Fruit fly (Drosophila melanogaster) whole organism, wandering third instar larva: ENCODE data around the gene CG43902.

ENCODE experiments used
- Abd-B ChIP-seq: fragments of >200 bp; optimal IDR thresholded peaks from 2 replicates; lab custom pipeline; 2017; ENCODE audit warnings: missing biosample characterization, missing genetic modification characterization
- CG32264 ChIP-seq: fragments of 200-800 bp; sonication (Bioruptor generic); optimal IDR thresholded peaks from 2 replicates; lab custom pipeline; 2016; ENCODE audit warnings: missing biosample characterization, missing genetic modification characterization
- CG9705 ChIP-seq: fragments of 200-800 bp; sonication (Bioruptor generic); optimal IDR thresholded peaks from 2 replicates; lab custom pipeline; 2018; ENCODE audit warnings: missing biosample characterization, mild to moderate bottlenecking, missing genetic modification characterization
- CrebA ChIP-seq: fragments of 200-800 bp; sonication (Bioruptor generic); optimal IDR thresholded peaks from 2 replicates; lab custom pipeline; 2016; ENCODE audit warnings: missing biosample characterization, mild to moderate bottlenecking, missing genetic modification characterization, borderline replicate concordance
- Dfd ChIP-seq: fragments of >200 bp; optimal IDR thresholded peaks from 2 replicates; lab custom pipeline; 2017; ENCODE audit warnings: missing biosample characterization, missing genetic modification characterization
- Dif ChIP-seq: fragments of 200-275, 200-300 bp; sonication (Bioruptor generic); optimal IDR thresholded peaks from 2 replicates; lab custom pipeline; 2018; ENCODE audit warnings: missing biosample characterization, missing genetic modification characterization; ENCODE audit not compliant: partially characterized antibody
- Jra ChIP-seq: sonication (Bioruptor generic); optimal IDR thresholded peaks from 2 replicates; lab custom pipeline; 2016; ENCODE audit warnings: missing biosample characterization, missing genetic modification characterization
- Mio ChIP-seq: sonication (Bioruptor generic); optimal IDR thresholded peaks from 2 replicates; lab custom pipeline; 2016; ENCODE audit warnings: missing biosample characterization, missing genetic modification characterization
- N ChIP-seq: fragments of >200 bp; optimal IDR thresholded peaks from 2 replicates; lab custom pipeline; 2018; ENCODE audit warnings: missing biosample characterization, missing external identifiers, missing genetic modification characterization
- OdsH ChIP-seq: fragments of 200-800 bp; sonication (Bioruptor generic); optimal IDR thresholded peaks from 2 replicates; lab custom pipeline; 2016; ENCODE audit warnings: missing biosample characterization, mild to moderate bottlenecking, missing genetic modification characterization
- Rel ChIP-seq, 2 experiments: fragments of 200-800 bp; sonication (Bioruptor generic) in 1 of 2; optimal IDR thresholded peaks; 2 replicates in 1 of 2; 3 replicates in 1 of 2; lab custom pipeline; 2016 to 2019; ENCODE audit warnings: mild to moderate bottlenecking in 2 of 2, missing biosample characterization in 2 of 2, missing genetic modification characterization in 2 of 2, moderate library complexity in 1 of 2
- Sp1 ChIP-seq: fragments of 200-800 bp; sonication (Bioruptor generic); optimal IDR thresholded peaks from 3 replicates; lab custom pipeline; 2019; ENCODE audit warnings: missing biosample characterization, mild to moderate bottlenecking, missing genetic modification characterization, moderate library complexity
- Vsx2 ChIP-seq: fragments of 200-300, 225-300 bp; sonication (Bioruptor generic); optimal IDR thresholded peaks from 2 replicates; lab custom pipeline; 2018; ENCODE audit warnings: missing biosample characterization, missing genetic modification characterization; ENCODE audit not compliant: partially characterized antibody
- br ChIP-seq: fragments of 200-800 bp; sonication (Bioruptor generic); optimal IDR thresholded peaks from 2 replicates; lab custom pipeline; 2016; ENCODE audit warnings: missing biosample characterization, missing genetic modification characterization
- brk ChIP-seq: fragments of 200-800 bp; sonication (Bioruptor generic); optimal IDR thresholded peaks from 2 replicates; lab custom pipeline; 2016; ENCODE audit warnings: missing biosample characterization, mild to moderate bottlenecking, missing genetic modification characterization
- dl ChIP-seq, 2 experiments: fragments of 175-275, 200-275 bp in 1 of 2; fragments of 200-275 bp in 1 of 2; sonication (Bioruptor generic); optimal IDR thresholded peaks; lab custom pipeline; 2018; ENCODE audit warnings: mild to moderate bottlenecking in 2 of 2, missing biosample characterization in 2 of 2, missing genetic modification characterization in 2 of 2, moderate library complexity in 2 of 2; ENCODE audit not compliant: partially characterized antibody in 2 of 2, insufficient read depth in 1 of 2
- dsf ChIP-seq: sonication (Bioruptor generic); optimal IDR thresholded peaks from 2 replicates; lab custom pipeline; 2016; ENCODE audit warnings: missing biosample characterization, missing genetic modification characterization, borderline replicate concordance
- ey ChIP-seq: fragments of 200-800 bp; sonication (Bioruptor generic); optimal IDR thresholded peaks from 2 replicates; lab custom pipeline; 2016; ENCODE audit warnings: missing biosample characterization, missing genetic modification characterization
- foxo ChIP-seq, 2 experiments: fragments of 200-800 bp; sonication (Bioruptor generic); optimal IDR thresholded peaks; 2 replicates in 1 of 2; 3 replicates in 1 of 2; lab custom pipeline; 2016 to 2017; ENCODE audit warnings: missing biosample characterization in 2 of 2, missing genetic modification characterization in 2 of 2
- fru ChIP-seq: fragments of 200-800 bp; sonication (Bioruptor generic); optimal IDR thresholded peaks from 3 replicates; lab custom pipeline; 2016; ENCODE audit warnings: missing biosample characterization, mild to moderate bottlenecking, missing genetic modification characterization
- h ChIP-seq: fragments of 200-800 bp; sonication (Bioruptor generic); optimal IDR thresholded peaks from 3 replicates; lab custom pipeline; 2016; ENCODE audit warnings: missing biosample characterization, mild to moderate bottlenecking, missing genetic modification characterization
- jim ChIP-seq: fragments of 175-275, 200-325 bp; sonication (Bioruptor generic); optimal IDR thresholded peaks from 2 replicates; lab custom pipeline; 2016; ENCODE audit warnings: missing biosample characterization, mild to moderate bottlenecking, missing genetic modification characterization
- pan ChIP-seq: fragments of >200 bp; optimal IDR thresholded peaks from 2 replicates; lab custom pipeline; 2017
- psq ChIP-seq: fragments of 200-800 bp; sonication (Bioruptor generic); optimal IDR thresholded peaks from 3 replicates; lab custom pipeline; 2017; ENCODE audit warnings: missing biosample characterization, mild to moderate bottlenecking, missing genetic modification characterization, moderate library complexity
- rgr ChIP-seq: fragments of 200-800 bp; sonication (Bioruptor generic); optimal IDR thresholded peaks from 3 replicates; lab custom pipeline; 2016; ENCODE audit warnings: missing biosample characterization, mild to moderate bottlenecking, missing genetic modification characterization
- sage ChIP-seq: fragments of 200-800 bp; sonication (Bioruptor generic); optimal IDR thresholded peaks from 2 replicates; lab custom pipeline; 2016; ENCODE audit warnings: missing biosample characterization, mild to moderate bottlenecking, missing genetic modification characterization
- sv ChIP-seq: fragments of 200-800 bp; sonication (Bioruptor generic); optimal IDR thresholded peaks from 3 replicates; lab custom pipeline; 2016; ENCODE audit warnings: missing biosample characterization, missing genetic modification characterization
- tai ChIP-seq: sonication (Bioruptor generic); optimal IDR thresholded peaks from 2 replicates; lab custom pipeline; 2016; ENCODE audit warnings: missing biosample characterization, missing genetic modification characterization
- usp ChIP-seq: fragments of >200 bp; optimal IDR thresholded peaks from 2 replicates; lab custom pipeline; 2017; ENCODE audit warnings: missing biosample characterization, missing genetic modification characterization

The CG43902 gene

DNA sequence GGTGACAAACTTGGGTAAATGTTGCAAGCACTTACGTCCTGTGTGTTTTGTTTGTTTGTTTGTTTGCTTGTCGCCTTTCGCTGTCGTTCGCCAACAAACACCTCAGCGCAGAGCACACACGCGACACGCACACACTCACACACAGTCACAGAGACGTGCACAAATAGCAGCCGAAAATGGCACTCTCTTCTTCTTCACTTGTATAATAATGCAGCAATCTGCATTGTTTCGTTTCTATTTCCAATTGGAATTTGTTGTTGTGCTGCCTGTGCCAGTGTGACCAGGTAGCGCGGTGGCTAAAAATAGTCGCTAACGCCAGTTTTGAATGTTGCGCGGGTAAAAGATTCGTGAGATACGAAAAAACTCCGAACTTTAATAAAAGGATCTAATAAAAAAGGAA, 53.9 kb downstream of the CG43902 start, which contains the start of gene Ypel:
Gene Ypel, minus strand, starts transcription at position 257 of the 400 bp plus-strand sequence.
- no peak for TF ChIP-seq Dif (GFP tag; lab: Kevin White, UChicago)
- TF ChIP-seq CG32264 (GFP tag; lab: Kevin White, UChicago) = no peak
- TF ChIP-seq Abd-B (GFP tag; lab: Kevin White, UChicago) = no peak
- no peak for TF ChIP-seq Rel (GFP tag; optimal IDR thresholded peaks at IDR 0.05; lab: Kevin White, UChicago)
- TF ChIP-seq Rel (tag; optimal IDR thresholded peaks at IDR 0.05; lab: Kevin White, UChicago) = peak; percentile 20

DNA sequence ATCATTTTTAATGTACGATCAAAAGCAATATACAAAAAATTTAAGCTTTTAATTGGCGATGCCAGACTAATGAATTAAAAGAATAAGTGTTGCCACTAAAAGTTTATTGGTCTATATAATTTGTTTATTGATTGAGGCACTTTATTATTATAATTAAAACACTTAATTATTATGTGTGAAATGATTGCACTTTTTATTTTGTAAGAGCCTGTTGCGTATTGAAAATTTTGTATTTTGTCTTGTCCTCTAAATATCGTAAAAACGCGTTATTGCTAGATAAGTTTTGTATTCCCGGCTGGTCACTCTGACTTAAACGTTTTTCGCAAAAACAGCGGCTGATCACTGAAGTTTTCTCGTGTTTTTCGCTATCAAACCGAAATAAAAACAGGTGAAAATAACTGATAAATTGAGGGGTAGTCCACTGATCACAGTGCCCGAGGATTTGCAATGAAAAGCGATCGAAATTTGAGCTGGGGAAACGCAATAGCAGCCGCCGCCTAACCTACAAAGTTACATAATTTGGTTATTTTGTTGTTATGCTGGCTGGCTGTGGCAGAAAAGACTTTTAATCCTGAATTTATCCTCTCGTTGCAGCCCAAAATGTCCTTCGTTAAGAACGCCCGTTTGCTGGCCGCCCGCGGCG, 54.6 kb downstream of the CG43902 start, which contains the start of gene ATPsyndelta:
Gene ATPsyndelta, plus strand, starts transcription at position 284 of the 643 bp plus-strand sequence.
- TF ChIP-seq brk (GFP tag; lab: Kevin White, UChicago) (no peak), usp (GFP tag; lab: Kevin White, UChicago) (no peak), OdsH (GFP tag; lab: Kevin White, UChicago) (no peak), dl (GFP tag; optimal IDR thresholded peaks at IDR 0.05; lab: Kevin White, UChicago; ENCODE audit: insufficient read depth in 1 of 2, partially characterized antibody in 2 of 2) (no peak), br (no peak), CrebA (no peak), foxo (GFP tag; optimal IDR thresholded peaks at IDR 0.05; lab: Kevin White, UChicago) (no peak), CG32264 (GFP tag; lab: Kevin White, UChicago) (no peak), ey (GFP tag; lab: Kevin White, UChicago) (no peak), rgr (GFP tag; lab: Kevin White, UChicago) (no peak), sage (GFP tag; lab: Kevin White, UChicago) (no peak), jim (no peak)

DNA sequence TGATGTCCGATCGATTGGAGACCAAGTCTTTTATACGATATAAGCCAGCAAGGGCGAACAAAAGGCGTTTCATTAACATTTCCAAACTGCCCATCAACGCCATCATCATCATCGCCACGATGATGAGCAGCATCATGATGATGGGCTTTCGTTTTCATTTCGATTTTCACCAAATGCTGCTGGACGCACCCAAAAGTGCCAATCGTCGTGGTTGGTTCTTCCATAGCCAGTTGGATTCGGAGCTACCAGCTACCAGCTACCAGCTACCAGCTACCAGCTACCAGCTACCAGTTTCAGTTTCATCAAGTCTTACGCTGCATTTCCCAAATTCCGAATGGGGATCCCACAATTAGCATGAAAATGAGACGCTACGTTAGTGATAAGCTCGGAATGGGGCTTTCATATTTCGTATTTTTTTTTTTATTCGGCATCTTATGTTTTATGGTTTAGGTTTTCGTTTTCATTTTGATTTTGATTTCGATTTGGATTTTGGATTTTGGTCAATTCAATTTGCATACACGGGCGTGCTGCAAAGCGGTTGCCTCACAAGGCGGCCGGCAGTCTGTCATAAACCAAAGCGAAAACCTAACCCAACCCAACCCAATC, 58.5 kb downstream of the CG43902 start, which contains the start of gene CG2962:
Gene CG2962, minus strand, starts transcription at position 9 of the 606 bp plus-strand sequence.
- no peak for TF ChIP-seq br
- TF ChIP-seq Rel (GFP tag; optimal IDR thresholded peaks at IDR 0.05; lab: Kevin White, UChicago) = no peak
- peak; percentile 18 for TF ChIP-seq Rel (tag; optimal IDR thresholded peaks at IDR 0.05; lab: Kevin White, UChicago)

DNA sequence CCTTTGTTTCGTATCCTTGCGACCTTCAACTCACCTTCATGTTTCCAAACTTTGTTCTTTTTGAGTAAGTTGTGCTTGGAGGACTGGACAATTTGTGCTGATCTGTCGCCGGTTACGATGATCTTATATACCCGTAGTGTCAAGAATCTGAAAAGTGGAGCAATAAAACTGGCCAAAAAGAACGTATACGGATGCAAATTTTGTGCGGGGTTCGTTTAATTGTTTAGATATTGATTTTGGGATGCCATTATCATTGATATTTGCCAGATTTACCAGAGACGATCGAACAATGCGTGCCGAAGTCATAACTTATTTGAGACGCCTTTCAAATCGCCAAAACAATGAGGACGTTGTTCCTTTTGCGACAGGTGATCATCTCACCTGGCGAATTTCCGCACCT, 60.8 kb downstream of the CG43902 start, which contains the start of gene CG15308:
Gene CG15308, minus strand, starts transcription at position 101 of the 400 bp plus-strand sequence.
- TF ChIP-seq Sp1 (no peak), fru (GFP tag; lab: Kevin White, UChicago) (no peak), OdsH (GFP tag; lab: Kevin White, UChicago) (no peak)

DNA sequence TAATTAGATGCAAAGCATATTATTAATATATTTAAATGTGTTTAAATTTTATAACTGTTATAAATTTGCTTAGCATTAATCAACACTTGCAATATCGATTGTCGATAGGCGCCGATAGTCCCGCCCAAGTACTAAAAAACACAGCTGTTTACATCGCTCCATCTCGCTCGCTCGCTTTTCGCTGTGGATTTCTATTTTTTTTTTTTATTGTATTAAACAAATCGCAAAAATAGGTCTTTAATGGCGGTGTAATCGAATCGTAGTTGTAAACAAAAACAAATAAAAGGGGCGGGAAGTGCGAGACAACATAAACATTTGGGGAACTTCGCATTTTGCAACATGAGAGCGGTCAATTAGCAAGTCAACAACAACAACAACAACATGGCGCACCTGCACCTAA, 61.7 kb downstream of the CG43902 start, which contains the start of gene CG34408:
Gene CG34408, plus strand, starts transcription at position 156 of the 400 bp plus-strand sequence.
- TF ChIP-seq Vsx2 (no peak), psq (no peak), Dif (GFP tag; lab: Kevin White, UChicago) (no peak), Rel (GFP tag; optimal IDR thresholded peaks at IDR 0.05; lab: Kevin White, UChicago) (no peak), Rel (tag; optimal IDR thresholded peaks at IDR 0.05; lab: Kevin White, UChicago) (no peak), Abd-B (GFP tag; lab: Kevin White, UChicago) (no peak), pan (no peak), fru (GFP tag; lab: Kevin White, UChicago) (no peak), N (GFP tag; lab: Kevin White, UChicago) (no peak), Dfd (no peak), tai (no peak), sv (GFP tag; lab: Kevin White, UChicago) (no peak), dsf (GFP tag; lab: Kevin White, UChicago) (no peak), CG9705 (no peak), Mio (no peak), Sp1 (no peak), h (GFP tag; lab: Kevin White, UChicago) (no peak), Jra (no peak)
- TF ChIP-seq, all 38 proteins: peak for 0
